Fruit fly (Drosophila melanogaster): ENCODE results near the gene Cog7.

dm6 chr3R:29891183-29891582, 41.7 kb downstream of the Cog7 start:
- TF ChIP-seq CTCF (optimal IDR thresholded peaks at IDR 0.05) (no peak), CG8478 (optimal IDR thresholded peaks at IDR 0.05) (no peak)
